Fruit fly (Drosophila melanogaster) whole organism, embryonic: ENCODE data around the gene CG32313.

Experiments
- Atf6 ChIP-seq: fragments of 200-800 bp; sonication (Bioruptor generic); IDR thresholded peaks from 2 replicates; pipeline ENCODE4 v1.3.6; 2022; ENCODE audit warnings: missing biosample characterization, missing genetic modification characterization
- CG10431 ChIP-seq: fragments of 200-800 bp; sonication (Bioruptor generic); optimal IDR thresholded peaks from 3 replicates; lab custom pipeline; 2018; ENCODE audit warnings: missing biosample characterization, mild to moderate bottlenecking, missing genetic modification characterization
- CG11456 ChIP-seq: fragments of 200-800 bp; sonication (Bioruptor generic); IDR thresholded peaks from 3 replicates; pipeline ENCODE4 v1.3.6; 2022; ENCODE audit warnings: missing biosample characterization, missing genetic modification characterization
- CG12104 ChIP-seq: fragments of 200-800 bp; sonication (Bioruptor generic); optimal IDR thresholded peaks from 3 replicates; lab custom pipeline; 2016; ENCODE audit warnings: missing biosample characterization, missing genetic modification characterization
- CG12219 ChIP-seq: fragments of 200-800 bp; sonication (Bioruptor generic); optimal IDR thresholded peaks from 3 replicates; lab custom pipeline; 2018; ENCODE audit warnings: missing biosample characterization, mild to moderate bottlenecking, missing genetic modification characterization
- CG12744 ChIP-seq: fragments of 200-800 bp; sonication (Bioruptor generic); optimal IDR thresholded peaks from 2 replicates; lab custom pipeline; 2016; ENCODE audit warnings: missing biosample characterization, missing genetic modification characterization
- CG12769 ChIP-seq: fragments of 200-800 bp; sonication (Bioruptor generic); optimal IDR thresholded peaks from 2 replicates; lab custom pipeline; 2019; ENCODE audit warnings: missing biosample characterization, mild to moderate bottlenecking, missing genetic modification characterization, moderate library complexity
- CG14441 ChIP-seq: fragments of 200-800 bp; sonication (Bioruptor generic); IDR thresholded peaks from 2 replicates; pipeline ENCODE4 v1.3.6; 2022; ENCODE audit warnings: missing biosample characterization, missing genetic modification characterization
- CG15479 ChIP-seq: fragments of 200-800 bp; sonication (Bioruptor generic); optimal IDR thresholded peaks from 3 replicates; lab custom pipeline; 2019; ENCODE audit warnings: missing biosample characterization, mild to moderate bottlenecking, missing genetic modification characterization, moderate library complexity
- CG15696 ChIP-seq: fragments of 200-800 bp; sonication (Bioruptor generic); optimal IDR thresholded peaks from 2 replicates; lab custom pipeline; 2019; ENCODE audit warnings: missing biosample characterization, mild to moderate bottlenecking, missing genetic modification characterization, moderate library complexity
- CG16815 ChIP-seq: fragments of 200-800 bp; sonication (Bioruptor generic); optimal IDR thresholded peaks from 3 replicates; lab custom pipeline; 2017; ENCODE audit warnings: missing biosample characterization, mild to moderate bottlenecking, missing genetic modification characterization
- CG17568 ChIP-seq: fragments of 200-800 bp; sonication (Bioruptor generic); optimal IDR thresholded peaks from 2 replicates; lab custom pipeline; 2018; ENCODE audit warnings: missing biosample characterization, mild to moderate bottlenecking, missing genetic modification characterization, moderate library complexity
- CG31224 ChIP-seq: fragments of 200-800 bp; sonication (Bioruptor generic); IDR thresholded peaks from 2 replicates; pipeline ENCODE4 v1.3.6; 2022; ENCODE audit warnings: missing biosample characterization, missing genetic modification characterization
- CG3163 ChIP-seq: fragments of 200-800 bp; sonication (Bioruptor generic); optimal IDR thresholded peaks from 3 replicates; lab custom pipeline; 2016; ENCODE audit warnings: missing biosample characterization, missing genetic modification characterization
- CG3726 ChIP-seq: fragments of 200-800 bp; sonication (Bioruptor generic); IDR thresholded peaks from 3 replicates; pipeline ENCODE4, ENCODE4 v1.3.6; 2022; ENCODE audit warnings: missing biosample characterization, missing genetic modification characterization
- CG3847 ChIP-seq: fragments of 200-800 bp; sonication (Bioruptor generic); IDR thresholded peaks from 2 replicates; pipeline ENCODE4 v1.3.6; 2022; ENCODE audit warnings: missing biosample characterization, missing genetic modification characterization
- CG4820 ChIP-seq: fragments of 200-800 bp; sonication (Bioruptor generic); optimal IDR thresholded peaks from 3 replicates; lab custom pipeline; 2016; ENCODE audit warnings: missing biosample characterization, missing genetic modification characterization
- CG6791 ChIP-seq: fragments of 200-800 bp; sonication (Bioruptor generic); IDR thresholded peaks from 3 replicates; pipeline ENCODE4 v1.3.6; 2022; ENCODE audit warnings: missing biosample characterization, missing genetic modification characterization; ENCODE audit not compliant: partially characterized antibody
- CG7271 ChIP-seq: fragments of 200-800 bp; sonication (Bioruptor generic); optimal IDR thresholded peaks from 2 replicates; lab custom pipeline; 2018; ENCODE audit warnings: missing biosample characterization, mild to moderate bottlenecking, missing genetic modification characterization, moderate library complexity
- CG8478 ChIP-seq: fragments of >200 bp; optimal IDR thresholded peaks from 2 replicates; lab custom pipeline; 2018
- Dip2 ChIP-seq: fragments of 200-800 bp; sonication (Bioruptor generic); IDR thresholded peaks from 2 replicates; pipeline ENCODE4 v1.3.6; 2022; ENCODE audit warnings: missing biosample characterization, missing genetic modification characterization
- Drgx ChIP-seq: fragments of 200-800 bp; sonication (Bioruptor generic); IDR thresholded peaks from 2 replicates; pipeline ENCODE4 v1.3.6; 2022; ENCODE audit warnings: missing biosample characterization, missing genetic modification characterization
- ERR ChIP-seq: fragments of 200-800 bp; sonication (Bioruptor generic); optimal IDR thresholded peaks from 2 replicates; lab custom pipeline; 2016; ENCODE audit warnings: missing biosample characterization, missing genetic modification characterization
- GATAe ChIP-seq: fragments of 200-800 bp; sonication (Bioruptor generic); conservative IDR thresholded peaks from 2 replicates; pipeline ENCODE4 v1.3.6; 2022; ENCODE audit warnings: missing biosample characterization, missing genetic modification characterization
- HLH54F ChIP-seq: fragments of 200-800 bp; sonication (Bioruptor generic); optimal IDR thresholded peaks from 3 replicates; lab custom pipeline; 2016; ENCODE audit warnings: missing biosample characterization, missing genetic modification characterization
- Hr39 ChIP-seq: fragments of >200 bp; optimal IDR thresholded peaks from 2 replicates; lab custom pipeline; 2017
- Jarid2 ChIP-seq: fragments of 200-800 bp; sonication (Bioruptor generic); optimal IDR thresholded peaks from 3 replicates; lab custom pipeline; 2017; ENCODE audit warnings: mild to moderate bottlenecking, missing biosample characterization, missing genetic modification reagents, missing genetic modification characterization
- MESR4 ChIP-seq: fragments of 200-800 bp; sonication (Bioruptor generic); optimal IDR thresholded peaks from 2 replicates; lab custom pipeline; 2018; ENCODE audit warnings: missing biosample characterization, mild to moderate bottlenecking, missing genetic modification characterization, moderate library complexity
- Max ChIP-seq: fragments of 200-800 bp; sonication (Bioruptor generic); optimal IDR thresholded peaks from 2 replicates; lab custom pipeline; 2016; ENCODE audit warnings: missing biosample characterization, mild to moderate bottlenecking, missing genetic modification characterization
- Myb ChIP-seq: fragments of 200-800 bp; sonication (Bioruptor generic); optimal IDR thresholded peaks from 2 replicates; lab custom pipeline; 2016; ENCODE audit warnings: missing biosample characterization, missing genetic modification characterization
- Nf-YA ChIP-seq: fragments of 200-800 bp; sonication (Bioruptor generic); IDR thresholded peaks from 2 replicates; pipeline ENCODE4 v1.3.6; 2022; ENCODE audit warnings: missing biosample characterization, missing genetic modification characterization
- Nf-YB ChIP-seq: fragments of 200-800 bp; sonication (Bioruptor generic); optimal IDR thresholded peaks from 3 replicates; lab custom pipeline; 2019; ENCODE audit warnings: missing biosample characterization, mild to moderate bottlenecking, missing genetic modification characterization, moderate library complexity
- Ptx1 ChIP-seq: fragments of 200-800 bp; sonication (Bioruptor generic); IDR thresholded peaks from 2 replicates; pipeline ENCODE4 v1.3.6; 2022; ENCODE audit warnings: missing biosample characterization, missing genetic modification characterization
- Scr ChIP-seq: fragments of 200-800 bp; sonication (Bioruptor generic); IDR thresholded peaks from 2 replicates; pipeline ENCODE4 v1.3.6; 2022; ENCODE audit warnings: missing biosample characterization, missing genetic modification characterization; ENCODE audit not compliant: partially characterized antibody
- Spps ChIP-seq: fragments of 200-800 bp; sonication (Bioruptor generic); optimal IDR thresholded peaks from 2 replicates; lab custom pipeline; 2018; ENCODE audit warnings: missing biosample characterization, mild to moderate bottlenecking, missing genetic modification characterization
- ara ChIP-seq: fragments of 200-800 bp; sonication (Bioruptor generic); IDR thresholded peaks from 2 replicates; pipeline ENCODE4 v1.3.6; 2022; ENCODE audit warnings: missing biosample characterization, missing genetic modification characterization
- cad ChIP-seq: fragments of >200 bp; optimal IDR thresholded peaks from 2 replicates; lab custom pipeline; 2017; ENCODE audit warnings: missing biosample characterization, missing genetic modification characterization
- gcm2 ChIP-seq: fragments of 200-800 bp; sonication (Bioruptor generic); optimal IDR thresholded peaks from 2 replicates; lab custom pipeline; 2016; ENCODE audit warnings: missing biosample characterization, missing genetic modification characterization
- ham ChIP-seq: fragments of 200-800 bp; sonication (Bioruptor generic); IDR thresholded peaks from 2 replicates; pipeline ENCODE4 v1.3.6; 2022; ENCODE audit warnings: missing biosample characterization, missing genetic modification characterization
- kay ChIP-seq: fragments of 200-800 bp; sonication (Bioruptor generic); optimal IDR thresholded peaks from 2 replicates; lab custom pipeline; 2016; ENCODE audit warnings: missing biosample characterization, missing genetic modification characterization
- luna ChIP-seq: fragments of 200-800 bp; sonication (Bioruptor generic); optimal IDR thresholded peaks from 2 replicates; lab custom pipeline; 2016; ENCODE audit warnings: missing biosample characterization, missing genetic modification characterization
- otp ChIP-seq: fragments of 200-800 bp; sonication (Bioruptor generic); IDR thresholded peaks from 3 replicates; pipeline ENCODE4, ENCODE4 v1.3.6; 2022; ENCODE audit warnings: missing biosample characterization, missing genetic modification characterization
- salm ChIP-seq: fragments of 200-800 bp; sonication (Bioruptor generic); optimal IDR thresholded peaks from 2 replicates; lab custom pipeline; 2018; ENCODE audit warnings: missing biosample characterization, mild to moderate bottlenecking, missing genetic modification characterization
- seq ChIP-seq: fragments of 200-800 bp; sonication (Bioruptor generic); IDR thresholded peaks from 2 replicates; pipeline ENCODE4 v1.3.6; 2022; ENCODE audit warnings: missing biosample characterization, missing genetic modification characterization
- sna ChIP-seq: fragments of 200-800 bp; sonication (Bioruptor generic); IDR thresholded peaks from 2 replicates; pipeline ENCODE4 v1.3.6; 2022; ENCODE audit warnings: missing biosample characterization, missing genetic modification characterization; ENCODE audit not compliant: partially characterized antibody
- so ChIP-seq: fragments of 200-800 bp; sonication (Bioruptor generic); IDR thresholded peaks from 3 replicates; pipeline ENCODE4 v1.3.6; 2022; ENCODE audit warnings: missing biosample characterization, missing genetic modification characterization
- sr ChIP-seq: fragments of 200-800 bp; sonication (Bioruptor generic); IDR thresholded peaks from 3 replicates; pipeline ENCODE4 v1.3.6; 2022; ENCODE audit warnings: missing biosample characterization, missing genetic modification characterization
- tin ChIP-seq: fragments of 200-800 bp; sonication (Bioruptor generic); optimal IDR thresholded peaks from 3 replicates; lab custom pipeline; 2016; ENCODE audit warnings: missing biosample characterization, missing genetic modification characterization
- twi ChIP-seq: fragments of 200-800 bp; optimal IDR thresholded peaks from 2 replicates; lab custom pipeline; 2019; ENCODE audit warnings: missing biosample characterization, mild to moderate bottlenecking, missing genetic modification characterization, moderate library complexity
- vnd ChIP-seq: fragments of 200-800 bp; sonication (Bioruptor generic); IDR thresholded peaks from 3 replicates; pipeline ENCODE4 v1.3.6; 2022; ENCODE audit warnings: missing biosample characterization, missing genetic modification characterization; ENCODE audit not compliant: partially characterized antibody
- zen2 ChIP-seq: fragments of 200-800 bp; sonication (Bioruptor generic); IDR thresholded peaks from 3 replicates; pipeline ENCODE4 v1.3.6; 2022; ENCODE audit warnings: missing biosample characterization, missing genetic modification characterization; ENCODE audit not compliant: partially characterized antibody

CG32313 gene

DNA sequence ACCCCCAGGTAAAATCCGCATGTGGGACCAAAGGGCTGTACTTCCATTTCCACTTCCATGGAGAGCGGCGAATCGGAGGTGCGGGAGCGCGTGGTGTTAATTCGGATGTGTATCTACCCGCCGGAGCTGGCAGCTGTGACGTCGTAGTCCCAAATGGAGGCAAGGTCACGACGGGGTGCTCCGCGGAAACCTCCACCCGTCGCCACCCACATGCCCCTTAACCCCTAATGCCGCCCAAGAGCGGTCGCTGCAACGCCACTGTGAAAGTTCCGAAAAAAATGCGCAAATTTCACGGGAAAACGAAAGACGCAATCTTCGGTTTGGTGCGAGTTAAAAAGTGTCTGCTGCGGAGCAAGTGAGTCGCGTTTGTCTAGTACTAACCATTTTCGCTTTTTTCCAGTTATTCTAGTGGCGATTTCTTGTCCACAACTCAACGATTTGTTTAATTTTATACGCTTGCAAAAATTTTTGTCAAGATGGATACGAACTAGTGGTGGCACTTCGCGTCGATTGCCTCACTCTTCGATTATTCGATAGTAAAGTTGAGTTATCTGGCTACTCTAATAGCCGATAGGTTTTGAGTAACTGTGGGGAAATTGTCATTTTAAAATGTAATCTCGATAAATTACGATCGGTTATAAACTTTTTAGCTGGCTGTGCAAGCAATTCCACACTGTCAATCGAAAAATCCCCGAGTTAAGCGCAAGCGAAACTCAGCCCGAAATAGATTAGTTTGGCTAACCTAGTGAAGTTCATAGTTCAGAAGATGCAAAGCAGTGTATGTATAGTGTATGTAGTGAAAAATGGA lies 43.3 kb downstream of the CG32313 start, which contains the start of the genes hfp and Psa (continued):
- no peak for TF ChIP-seq Atf6 (GFP tag; lab: Robert Waterston, UW)
- no peak for TF ChIP-seq CG12219 (GFP tag; lab: Kevin White, UChicago)
- no peak for TF ChIP-seq CG16815 (GFP tag; lab: Kevin White, UChicago)
- TF ChIP-seq otp (GFP tag; lab: Robert Waterston, UW) = no peak
- 0 out of 3 replicates have a peak, but pooled peaks have one; percentile 37 for TF ChIP-seq so (GFP tag; lab: Robert Waterston, UW)
- no peak for TF ChIP-seq ara (GFP tag; lab: Robert Waterston, UW)
- peak; percentile 82 for TF ChIP-seq Myb (GFP tag; lab: Kevin White, UChicago)
- no peak for TF ChIP-seq Dip2 (GFP tag; lab: Robert Waterston, UW)
- no peak for TF ChIP-seq CG10431 (GFP tag; lab: Kevin White, UChicago)
- TF ChIP-seq CG12769 (tag; lab: Kevin White, UChicago) = no peak
- TF ChIP-seq Jarid2 = no peak
- no peak for TF ChIP-seq kay (GFP tag; lab: Kevin White, UChicago)
- TF ChIP-seq GATAe (GFP tag; lab: Robert Waterston, UW) = no peak
- TF ChIP-seq MESR4 (GFP tag; lab: Kevin White, UChicago) = peak; percentile 86
- TF ChIP-seq CG17568 = no peak
- no peak for TF ChIP-seq sr (GFP tag; lab: Robert Waterston, UW)
- TF ChIP-seq HLH54F (GFP tag; lab: Kevin White, UChicago) = no peak
- TF ChIP-seq CG14441 (GFP tag; lab: Robert Waterston, UW) = no peak
- TF ChIP-seq CG7271 (tag; lab: Kevin White, UChicago) = peak; percentile 53
- TF ChIP-seq Ptx1 (GFP tag; lab: Robert Waterston, UW) = no peak
- no peak for TF ChIP-seq gcm2 (GFP tag; lab: Kevin White, UChicago)
- TF ChIP-seq CG8478 (lab: Kevin White, UChicago) = no peak
- no peak for TF ChIP-seq Spps
- TF ChIP-seq vnd = peak; percentile 66
- TF ChIP-seq tin (GFP tag; lab: Kevin White, UChicago) = no peak
- TF ChIP-seq seq (GFP tag; lab: Robert Waterston, UW) = no peak
- TF ChIP-seq CG6791 (GFP tag; lab: Robert Waterston, UW) = peak; percentile 86
- no peak for TF ChIP-seq CG11456 (GFP tag; lab: Robert Waterston, UW)
- TF ChIP-seq ERR (GFP tag; lab: Kevin White, UChicago) = no peak
- TF ChIP-seq Scr (GFP tag; lab: Robert Waterston, UW) = peak; percentile 63
- TF ChIP-seq CG12744 (GFP tag; lab: Kevin White, UChicago) = no peak
- no peak for TF ChIP-seq CG3163 (GFP tag; lab: Kevin White, UChicago)
- peak; percentile 57 for TF ChIP-seq sna (GFP tag; lab: Robert Waterston, UW)
- TF ChIP-seq luna (GFP tag; lab: Kevin White, UChicago) = no peak
- TF ChIP-seq Nf-YB = no peak
- no peak for TF ChIP-seq salm (tag; lab: Kevin White, UChicago)
- no peak for TF ChIP-seq Hr39 (lab: Kevin White, UChicago)
- TF ChIP-seq zen2 (GFP tag; lab: Robert Waterston, UW) = peak; percentile 69
- no peak for TF ChIP-seq twi (tag; lab: Kevin White, UChicago)
- no peak for TF ChIP-seq CG31224 (GFP tag; lab: Robert Waterston, UW)
- no peak for TF ChIP-seq ham (GFP tag; lab: Robert Waterston, UW)
- TF ChIP-seq CG12104 = no peak
- no peak for TF ChIP-seq CG3726 (GFP tag; lab: Robert Waterston, UW)
- TF ChIP-seq Max (GFP tag; lab: Kevin White, UChicago) = no peak
- no peak for TF ChIP-seq CG15696
- no peak for TF ChIP-seq CG15479 (GFP tag; lab: Kevin White, UChicago)
- TF ChIP-seq CG3847 (GFP tag; lab: Robert Waterston, UW) = no peak
- no peak for TF ChIP-seq Nf-YA (GFP tag; lab: Robert Waterston, UW)
- no peak for TF ChIP-seq CG4820 (GFP tag; lab: Kevin White, UChicago)
- TF ChIP-seq Drgx (GFP tag; lab: Robert Waterston, UW) = no peak
- TF ChIP-seq cad (GFP tag; lab: Kevin White, UChicago) = no peak
